Fruit fly (Drosophila melanogaster) whole organism, embryonic: ENCODE results near the gene CG13309.

ENCODE experiments used
- Atf-2 ChIP-seq: fragments of 200-800 bp; sonication (Bioruptor generic); optimal IDR thresholded peaks from 2 replicates; lab custom pipeline; 2016; ENCODE audit warnings: missing biosample characterization, missing genetic modification characterization
- Blimp-1 ChIP-seq: fragments of 200-800 bp; sonication (Bioruptor generic); optimal IDR thresholded peaks from 3 replicates; lab custom pipeline; 2018; ENCODE audit warnings: missing biosample characterization, missing genetic modification characterization, mild to moderate bottlenecking, moderate library complexity, missing genetic modification reagents
- CG10654 ChIP-seq: fragments of 200-800 bp; sonication (Bioruptor generic); optimal IDR thresholded peaks from 2 replicates; lab custom pipeline; 2016; ENCODE audit warnings: missing biosample characterization, missing genetic modification characterization
- CG12219 ChIP-seq: fragments of 200-800 bp; sonication (Bioruptor generic); optimal IDR thresholded peaks from 3 replicates; lab custom pipeline; 2018; ENCODE audit warnings: missing biosample characterization, mild to moderate bottlenecking, missing genetic modification characterization
- CG12299 ChIP-seq: fragments of 200-800 bp; sonication (Bioruptor generic); optimal IDR thresholded peaks from 2 replicates; lab custom pipeline; 2018; ENCODE audit warnings: missing biosample characterization, mild to moderate bottlenecking, missing genetic modification characterization
- CG13894 ChIP-seq: fragments of 200-800 bp; sonication (Bioruptor generic); optimal IDR thresholded peaks from 3 replicates; lab custom pipeline; 2018; ENCODE audit warnings: missing biosample characterization, mild to moderate bottlenecking, missing genetic modification characterization, moderate library complexity
- CG15269 ChIP-seq: fragments of 200-800 bp; sonication (Bioruptor generic); optimal IDR thresholded peaks from 2 replicates; lab custom pipeline; 2018; ENCODE audit warnings: missing biosample characterization, mild to moderate bottlenecking, missing genetic modification characterization, moderate library complexity
- CG1602 ChIP-seq: fragments of 200-800 bp; sonication (Bioruptor generic); optimal IDR thresholded peaks from 3 replicates; lab custom pipeline; 2016; ENCODE audit warnings: missing biosample characterization, missing genetic modification characterization
- CG1832 ChIP-seq: fragments of 200-800 bp; sonication (Bioruptor generic); optimal IDR thresholded peaks from 2 replicates; lab custom pipeline; 2017; ENCODE audit warnings: missing biosample characterization, mild to moderate bottlenecking, missing genetic modification characterization, inconsistent platforms
- CG2199 ChIP-seq: fragments of 200-800 bp; sonication (Bioruptor generic); IDR thresholded peaks from 3 replicates; pipeline ENCODE4 v1.3.6; 2022; ENCODE audit warnings: missing biosample characterization, missing genetic modification characterization
- CG2712 ChIP-seq: fragments of 200-800 bp; optimal IDR thresholded peaks from 3 replicates; lab custom pipeline; 2019; ENCODE audit warnings: missing biosample characterization, mild to moderate bottlenecking, missing genetic modification characterization, moderate library complexity
- CG31365 ChIP-seq: fragments of 200-800 bp; sonication (Bioruptor generic); optimal IDR thresholded peaks from 2 replicates; lab custom pipeline; 2018; ENCODE audit warnings: missing biosample characterization, mild to moderate bottlenecking, missing genetic modification characterization
- CG32532 ChIP-seq: fragments of 200-800 bp; sonication (Bioruptor generic); IDR thresholded peaks from 2 replicates; pipeline ENCODE4 v1.3.6; 2022; ENCODE audit warnings: missing biosample characterization, missing genetic modification characterization
- CG3847 ChIP-seq: fragments of 200-800 bp; sonication (Bioruptor generic); IDR thresholded peaks from 2 replicates; pipeline ENCODE4 v1.3.6; 2022; ENCODE audit warnings: missing biosample characterization, missing genetic modification characterization
- CG4360 ChIP-seq: fragments of 200-800 bp; sonication (Bioruptor generic); IDR thresholded peaks from 2 replicates; pipeline ENCODE4 v1.3.6; 2022; ENCODE audit warnings: missing biosample characterization, missing genetic modification characterization
- CG5953 ChIP-seq: fragments of 200-800 bp; sonication (Bioruptor generic); IDR thresholded peaks from 2 replicates; pipeline ENCODE4 v1.3.6; 2022; ENCODE audit warnings: missing biosample characterization, missing genetic modification characterization
- CG6854 ChIP-seq: fragments of 200-800 bp; sonication (Bioruptor generic); optimal IDR thresholded peaks from 3 replicates; lab custom pipeline; 2017; ENCODE audit warnings: missing biosample characterization, mild to moderate bottlenecking, missing genetic modification characterization
- CG9609 ChIP-seq: fragments of 200-800 bp; sonication (Bioruptor generic); optimal IDR thresholded peaks from 3 replicates; lab custom pipeline; 2016; ENCODE audit warnings: missing biosample characterization, missing genetic modification characterization
- CrebB ChIP-seq: fragments of 200-800 bp; sonication (Bioruptor generic); optimal IDR thresholded peaks from 3 replicates; lab custom pipeline; 2018; ENCODE audit warnings: missing biosample characterization, mild to moderate bottlenecking, missing genetic modification characterization
- D ChIP-seq, 2 experiments: fragments of 200-800 bp in 1 of 2; fragments of >200 bp in 1 of 2; sonication (Bioruptor generic) in 1 of 2; optimal IDR thresholded peaks; 2 replicates in 1 of 2; 3 replicates in 1 of 2; lab custom pipeline; 2017; ENCODE audit warnings: mild to moderate bottlenecking in 1 of 2, missing biosample characterization in 1 of 2, missing genetic modification characterization in 1 of 2, missing genetic modification reagents in 1 of 2
- Dad ChIP-seq: fragments of 200-800 bp; sonication (Bioruptor generic); optimal IDR thresholded peaks from 3 replicates; lab custom pipeline; 2016; ENCODE audit warnings: missing biosample characterization, missing genetic modification characterization
- HLHmδ ChIP-seq: fragments of 200-800 bp; sonication (Bioruptor generic); optimal IDR thresholded peaks from 2 replicates; lab custom pipeline; 2018; ENCODE audit warnings: missing biosample characterization, mild to moderate bottlenecking, missing genetic modification characterization, moderate library complexity
- MBD-R2 ChIP-seq: fragments of 200-800 bp; sonication (Bioruptor generic); IDR thresholded peaks from 2 replicates; pipeline ENCODE4 v1.3.6; 2022; ENCODE audit warnings: missing biosample characterization, missing genetic modification characterization
- NC2β ChIP-seq: fragments of 200-800 bp; sonication (Bioruptor generic); optimal IDR thresholded peaks from 2 replicates; lab custom pipeline; 2016; ENCODE audit warnings: missing biosample characterization, missing genetic modification characterization
- Nf-YA ChIP-seq: fragments of 200-800 bp; sonication (Bioruptor generic); IDR thresholded peaks from 2 replicates; pipeline ENCODE4 v1.3.6; 2022; ENCODE audit warnings: missing biosample characterization, missing genetic modification characterization
- NfI ChIP-seq: fragments of 200-800 bp; sonication (Bioruptor generic); optimal IDR thresholded peaks from 3 replicates; lab custom pipeline; 2018; ENCODE audit warnings: missing biosample characterization, mild to moderate bottlenecking, missing genetic modification characterization, moderate library complexity
- Scr ChIP-seq: fragments of 200-800 bp; sonication (Bioruptor generic); IDR thresholded peaks from 2 replicates; pipeline ENCODE4 v1.3.6; 2022; ENCODE audit warnings: missing biosample characterization, missing genetic modification characterization; ENCODE audit not compliant: partially characterized antibody
- Sox102F ChIP-seq: fragments of 200-800 bp; sonication (Bioruptor generic); optimal IDR thresholded peaks from 2 replicates; lab custom pipeline; 2018; ENCODE audit warnings: missing biosample characterization, mild to moderate bottlenecking, missing genetic modification characterization, moderate library complexity
- Spps ChIP-seq: fragments of 200-800 bp; sonication (Bioruptor generic); optimal IDR thresholded peaks from 2 replicates; lab custom pipeline; 2018; ENCODE audit warnings: missing biosample characterization, mild to moderate bottlenecking, missing genetic modification characterization
- Stat92E ChIP-seq, 3 experiments: fragments of >200 bp in 2 of 3; fragments of 200-800 bp in 1 of 3; sonication (Bioruptor generic) in 1 of 3; optimal IDR thresholded peaks; 2 replicates each; lab custom pipeline; 2017 to 2019; ENCODE audit warnings: missing biosample characterization in 3 of 3, missing genetic modification characterization in 3 of 3, mild to moderate bottlenecking in 1 of 3, moderate library complexity in 1 of 3
- ab ChIP-seq: fragments of 200-800 bp; sonication (Bioruptor generic); optimal IDR thresholded peaks from 2 replicates; lab custom pipeline; 2016; ENCODE audit warnings: missing biosample characterization, missing genetic modification characterization
- br ChIP-seq: fragments of >200 bp; optimal IDR thresholded peaks from 2 replicates; lab custom pipeline; 2017
- btn ChIP-seq: fragments of 200-800 bp; sonication (Bioruptor generic); optimal IDR thresholded peaks from 2 replicates; lab custom pipeline; 2016; ENCODE audit warnings: missing biosample characterization, missing genetic modification characterization
- cato ChIP-seq: fragments of 200-800 bp; sonication (Bioruptor generic); optimal IDR thresholded peaks from 2 replicates; lab custom pipeline; 2016; ENCODE audit warnings: missing biosample characterization, missing genetic modification characterization, borderline replicate concordance
- cg ChIP-seq: fragments of 200-800 bp; sonication (Bioruptor generic); optimal IDR thresholded peaks from 3 replicates; lab custom pipeline; 2019; ENCODE audit warnings: missing biosample characterization, mild to moderate bottlenecking, missing genetic modification characterization, moderate library complexity
- chinmo ChIP-seq: fragments of 200-800 bp; sonication (Bioruptor generic); IDR thresholded peaks from 4 replicates; pipeline ENCODE4 v1.3.6; 2022; ENCODE audit warnings: missing biosample characterization, missing genetic modification characterization; ENCODE audit not compliant: partially characterized antibody
- ci ChIP-seq: fragments of 200-800 bp; sonication (Bioruptor generic); IDR thresholded peaks from 3 replicates; pipeline ENCODE4 v1.3.6; 2022; ENCODE audit warnings: missing biosample characterization, missing genetic modification characterization
- croc ChIP-seq: fragments of 200-800 bp; sonication (Bioruptor generic); conservative IDR thresholded peaks from 3 replicates; pipeline ENCODE4 v1.3.6; 2022; ENCODE audit warnings: missing biosample characterization, missing genetic modification characterization
- fru ChIP-seq: fragments of >200 bp; optimal IDR thresholded peaks from 2 replicates; lab custom pipeline; 2017
- grn ChIP-seq: fragments of 200-800 bp; sonication (Bioruptor generic); optimal IDR thresholded peaks from 3 replicates; lab custom pipeline; 2017; ENCODE audit warnings: missing biosample characterization, missing genetic modification characterization
- lov ChIP-seq, 2 experiments: fragments of 200-800 bp in 1 of 2; fragments of >200 bp in 1 of 2; sonication (Bioruptor generic) in 1 of 2; IDR thresholded peaks in 1 of 2; optimal IDR thresholded peaks in 1 of 2; 2 replicates in 1 of 2; 3 replicates in 1 of 2; pipeline versions ENCODE4 v1.3.6 to Lab custom; 2017 to 2022; ENCODE audit warnings: missing biosample characterization in 1 of 2, missing genetic modification characterization in 1 of 2
- mam ChIP-seq: fragments of 200-800 bp; sonication (Bioruptor generic); optimal IDR thresholded peaks from 3 replicates; lab custom pipeline; 2016; ENCODE audit warnings: missing biosample characterization, missing genetic modification characterization
- p53 ChIP-seq: fragments of 200-800 bp; sonication (Bioruptor generic); optimal IDR thresholded peaks from 2 replicates; lab custom pipeline; 2016; ENCODE audit warnings: missing biosample characterization, missing genetic modification characterization
- pita ChIP-seq: fragments of 200-800 bp; sonication (Bioruptor generic); optimal IDR thresholded peaks from 2 replicates; lab custom pipeline; 2017; ENCODE audit warnings: missing biosample characterization, mild to moderate bottlenecking, missing genetic modification characterization
- ranshi ChIP-seq: fragments of 200-800 bp; sonication (Bioruptor generic); IDR thresholded peaks from 2 replicates; pipeline ENCODE4 v1.3.6; 2022; ENCODE audit warnings: missing biosample characterization, missing genetic modification characterization
- sens ChIP-seq: fragments of 200-800 bp; sonication (Bioruptor generic); peaks from one replicate; lab custom pipeline; 2016; ENCODE audit warnings: missing biosample characterization, missing genetic modification characterization
- so ChIP-seq: fragments of 200-800 bp; sonication (Bioruptor generic); IDR thresholded peaks from 3 replicates; pipeline ENCODE4 v1.3.6; 2022; ENCODE audit warnings: missing biosample characterization, missing genetic modification characterization
- twi ChIP-seq: fragments of 200-800 bp; optimal IDR thresholded peaks from 2 replicates; lab custom pipeline; 2019; ENCODE audit warnings: missing biosample characterization, mild to moderate bottlenecking, missing genetic modification characterization, moderate library complexity
- unpg ChIP-seq: fragments of 200-800 bp; sonication (Bioruptor generic); optimal IDR thresholded peaks from 3 replicates; lab custom pipeline; 2018; ENCODE audit warnings: missing biosample characterization, mild to moderate bottlenecking, missing genetic modification characterization, moderate library complexity
- vfl ChIP-seq: fragments of 200-800 bp; sonication (Bioruptor generic); optimal IDR thresholded peaks from 2 replicates; lab custom pipeline; 2016; ENCODE audit warnings: missing biosample characterization, missing genetic modification characterization
- wdn ChIP-seq: fragments of 200-800 bp; sonication (Bioruptor generic); IDR thresholded peaks from 2 replicates; pipeline ENCODE4 v1.3.6; 2022; ENCODE audit warnings: missing biosample characterization, missing genetic modification characterization
- wor ChIP-seq: fragments of 200-800 bp; sonication (Bioruptor generic); IDR thresholded peaks from 2 replicates; pipeline ENCODE4 v1.3.6; 2022; ENCODE audit warnings: missing biosample characterization, missing genetic modification characterization

CG13309 gene

dm6 chr3L:8833467-8833802 is 23.2 kb downstream of the CG13309 start:
- TF ChIP-seq CG5953 (GFP tag; lab: Robert Waterston, UW) (no peak), p53 (GFP tag; lab: Kevin White, UChicago) (no peak), ab (GFP tag; lab: Kevin White, UChicago) (no peak), pita (GFP tag; lab: Kevin White, UChicago) (no peak), CG6854 (no peak), CG10654 (no peak), croc (GFP tag; lab: Robert Waterston, UW) (no peak), HLHmδ (no peak), CrebB (tag; lab: Kevin White, UChicago) (no peak), br (lab: Kevin White, UChicago) (no peak), CG15269 (tag; lab: Kevin White, UChicago) (no peak), Sox102F (GFP tag; lab: Kevin White, UChicago) (no peak), cato (no peak), CG4360 (peak; percentile 57), Stat92E (GFP tag; optimal IDR thresholded peaks at IDR 0.05; lab: Kevin White, UChicago) (peak in 1 of 3 experiments; percentile 34), sens (GFP tag; lab: Kevin White, UChicago) (peak; percentile 1), unpg (GFP tag; lab: Kevin White, UChicago) (no peak), Nf-YA (no peak), CG9609 (GFP tag; lab: Kevin White, UChicago) (no peak), lov (optimal IDR thresholded peaks at IDR 0.05; lab: Kevin White, UChicago) (no peak), lov (GFP tag; IDR thresholded peaks at IDR 0.05; lab: Robert Waterston, UW) (no peak), CG2199 (GFP tag; lab: Robert Waterston, UW) (peak; percentile 44; the same call in 1 of the 3 replicates), Blimp-1 (GFP tag; lab: Kevin White, UChicago) (no peak), fru (lab: Kevin White, UChicago) (no peak), NC2β (GFP tag; lab: Kevin White, UChicago) (no peak), ci (GFP tag; lab: Robert Waterston, UW) (no peak), CG12219 (GFP tag; lab: Kevin White, UChicago) (no peak), Atf-2 (GFP tag; lab: Kevin White, UChicago) (no peak), twi (tag; lab: Kevin White, UChicago) (no peak), grn (peak; percentile 28), NfI (no peak), cg (peak; percentile 36), chinmo (0 out of 4 replicates have a peak, but pooled peaks have one; percentile 67), wdn (no peak), Scr (no peak), MBD-R2 (no peak), mam (no peak), CG13894 (peak; percentile 28), CG32532 (no peak), Spps (tag; lab: Kevin White, UChicago) (no peak), so (GFP tag; lab: Robert Waterston, UW) (0 out of 3 replicates have a peak, but pooled peaks have one; percentile 5), D (optimal IDR thresholded peaks at IDR 0.05; lab: Kevin White, UChicago) (peak; percentile 43), D (GFP tag; optimal IDR thresholded peaks at IDR 0.05; lab: Kevin White, UChicago) (no peak), CG2712 (tag; lab: Kevin White, UChicago) (no peak), btn (GFP tag; lab: Kevin White, UChicago) (no peak), Dad (GFP tag; lab: Kevin White, UChicago) (no peak), CG3847 (GFP tag; lab: Robert Waterston, UW) (no peak), CG1602 (GFP tag; lab: Kevin White, UChicago) (no peak), CG12299 (no peak), wor (GFP tag; lab: Robert Waterston, UW) (no peak), CG1832 (GFP tag; lab: Kevin White, UChicago) (no peak), CG31365 (no peak), ranshi (GFP tag; lab: Robert Waterston, UW) (no peak), vfl (no peak)
